Worm (Caenorhabditis elegans) whole organism, L1 larva: ENCODE measurements around the gene Y45G5AM.5.

Source experiments
- ama-1 ChIP-seq: fragments of 150-350 bp; optimal IDR thresholded peaks from 2 replicates; lab custom pipeline; 2014
- ceh-63 ChIP-seq: fragments of 200-800 bp; sonication (Bioruptor generic); optimal IDR thresholded peaks from 2 replicates; lab custom pipeline; 2018; ENCODE audit warnings: mild to moderate bottlenecking, missing genetic modification characterization, missing compliant biosample characterization
- fos-1 ChIP-seq: fragments of 150-350 bp; optimal IDR thresholded peaks from 2 replicates; lab custom pipeline; 2014; ENCODE audit warnings: missing biosample characterization, missing genetic modification characterization
- lin-15B ChIP-seq: fragments of 150-350 bp; sonication (generic microtip); optimal IDR thresholded peaks from 3 replicates; lab custom pipeline; 2014; ENCODE audit warnings: missing biosample characterization, missing genetic modification characterization
- lsy-2 ChIP-seq, 2 experiments: fragments of 150-350 bp; optimal IDR thresholded peaks; 2 replicates each; lab custom pipeline; 2014; ENCODE audit warnings: missing biosample characterization in 2 of 2, missing genetic modification characterization in 2 of 2
- mdl-1 ChIP-seq, 2 experiments: fragments of 150-350 bp; optimal IDR thresholded peaks; 2 replicates each; lab custom pipeline; 2014 to 2017; ENCODE audit warnings: missing biosample characterization in 2 of 2, missing genetic modification characterization in 2 of 2, inconsistent platforms in 1 of 2
- mep-1 ChIP-seq: fragments of 150-350 bp; optimal IDR thresholded peaks from 2 replicates; lab custom pipeline; 2014; ENCODE audit warnings: missing biosample characterization, missing genetic modification characterization
- nhr-12 ChIP-seq: sonication (generic microtip); optimal IDR thresholded peaks from 2 replicates; lab custom pipeline; 2017; ENCODE audit warnings: missing biosample characterization, missing genetic modification characterization
- nhr-77 ChIP-seq: fragments of 150-350 bp; optimal IDR thresholded peaks from 2 replicates; lab custom pipeline; 2014; ENCODE audit warnings: missing biosample characterization, missing genetic modification characterization
- nhr-85 ChIP-seq: sonication (generic microtip); peaks from one replicate; lab custom pipeline; 2016; ENCODE audit warnings: missing genetic modification characterization, inconsistent platforms, missing compliant biosample characterization
- pag-3 ChIP-seq: sonication (generic microtip); optimal IDR thresholded peaks from 2 replicates; lab custom pipeline; 2017; ENCODE audit warnings: missing genetic modification characterization, mild to moderate bottlenecking, missing compliant biosample characterization, antibody characterized with exemption, borderline replicate concordance; ENCODE audit not compliant: insufficient read depth
- unc-86 ChIP-seq: sonication (generic microtip); optimal IDR thresholded peaks from 2 replicates; lab custom pipeline; 2016; ENCODE audit warnings: missing genetic modification characterization, missing compliant biosample characterization

- TF ChIP-seq mdl-1 (tag; optimal IDR thresholded peaks at IDR 0.05; lab: Kevin White, UChicago), result no peak
- TF ChIP-seq nhr-12 (tag; lab: Kevin White, UChicago), result no peak
- no peak for TF ChIP-seq nhr-85 (tag; lab: Kevin White, UChicago)
- no peak for TF ChIP-seq lin-15B
- no peak for TF ChIP-seq fos-1
- TF ChIP-seq ama-1, result no peak
- TF ChIP-seq nhr-77 (tag; lab: Kevin White, UChicago), result no peak
- TF ChIP-seq mep-1 (tag; lab: Kevin White, UChicago), result no peak
- no peak for TF ChIP-seq ceh-63 (GFP tag; lab: Kevin White, UChicago)
- no peak for TF ChIP-seq pag-3 (tag; lab: Kevin White, UChicago)
- TF ChIP-seq unc-86 (tag; lab: Kevin White, UChicago), result no peak
- no peak for TF ChIP-seq lsy-2 (tag; optimal IDR thresholded peaks at IDR 0.05; lab: Kevin White, UChicago)
Measured at ce11 chrV:4185885-4186284, 25.7 kb downstream of the Y45G5AM.5 start.
